Worm (Caenorhabditis elegans) whole organism, L4 larva: ENCODE results near the gene C28G1.2.

Experiments used
- F49E8.2 ChIP-seq: sonication (generic microtip); optimal IDR thresholded peaks from 2 replicates; lab custom pipeline; 2016; ENCODE audit warnings: missing compliant biosample characterization, mild to moderate bottlenecking, missing genetic modification characterization, borderline replicate concordance
- R02D3.7 ChIP-seq: fragments of 150-350 bp; sonication (generic microtip); optimal IDR thresholded peaks from 3 replicates; lab custom pipeline; 2014; ENCODE audit warnings: missing biosample characterization, missing genetic modification characterization
- ZK337.2 ChIP-seq: fragments of 200-800 bp; sonication (Bioruptor generic); IDR thresholded peaks from 2 replicates; pipeline ENCODE4 v1.3.6; 2022; ENCODE audit warnings: missing genetic modification reagents, missing genetic modification characterization, missing compliant biosample characterization
- aha-1 ChIP-seq: fragments of 150-350 bp; peaks from one replicate; lab custom pipeline; 2014; ENCODE audit warnings: missing biosample characterization, missing genetic modification characterization
- aly-2 ChIP-seq: sonication (generic microtip); optimal IDR thresholded peaks from 2 replicates; lab custom pipeline; 2018; ENCODE audit warnings: missing biosample characterization, missing genetic modification characterization
- arid-1 ChIP-seq: fragments of 200-800 bp; sonication (Bioruptor generic); conservative IDR thresholded peaks from 2 replicates; pipeline ENCODE4 v1.3.6; 2022; ENCODE audit warnings: missing genetic modification reagents, missing genetic modification characterization, missing compliant biosample characterization
- attf-4 ChIP-seq: sonication (generic microtip); optimal IDR thresholded peaks from 3 replicates; lab custom pipeline; 2017; ENCODE audit warnings: missing biosample characterization, missing genetic modification characterization
- ceh-20 ChIP-seq: fragments of 200-800 bp; sonication (Bioruptor generic); IDR thresholded peaks from 2 replicates; pipeline ENCODE4 v1.3.6; 2022; ENCODE audit warnings: missing genetic modification reagents, missing genetic modification characterization, missing compliant biosample characterization
- ceh-32 ChIP-seq: sonication (generic microtip); optimal IDR thresholded peaks from 2 replicates; lab custom pipeline; 2016; ENCODE audit warnings: mild to moderate bottlenecking, missing genetic modification characterization, missing compliant biosample characterization; ENCODE audit not compliant: poor library complexity
- ceh-44 ChIP-seq: fragments of 200-800 bp; sonication (Bioruptor generic); IDR thresholded peaks from 2 replicates; pipeline ENCODE4 v1.3.6; 2022; ENCODE audit warnings: missing genetic modification reagents, missing genetic modification characterization, missing compliant biosample characterization
- ceh-62 ChIP-seq: sonication (generic microtip); optimal IDR thresholded peaks from 2 replicates; lab custom pipeline; 2017; ENCODE audit warnings: missing biosample characterization, missing genetic modification characterization
- ctbp-1 ChIP-seq: fragments of 200-800 bp; sonication (Bioruptor generic); IDR thresholded peaks from 2 replicates; pipeline ENCODE4 v1.3.6; 2022; ENCODE audit warnings: missing genetic modification reagents, missing genetic modification characterization, missing compliant biosample characterization
- daf-16 ChIP-seq, 3 experiments: sonication (generic microtip); optimal IDR thresholded peaks; 2 replicates each; lab custom pipeline; 2016 to 2017; ENCODE audit warnings: missing genetic modification characterization in 3 of 3, missing genetic modification reagents in 3 of 3, mild to moderate bottlenecking in 2 of 3, missing compliant biosample characterization in 2 of 3, missing biosample characterization in 1 of 3, moderate library complexity in 1 of 3
- daf-8 ChIP-seq: fragments of 200-800 bp; sonication (Bioruptor generic); IDR thresholded peaks from 2 replicates; pipeline ENCODE4 v1.3.6; 2022; ENCODE audit warnings: missing genetic modification characterization, missing compliant biosample characterization
- dmd-6 ChIP-seq: fragments of 200-800 bp; sonication (Bioruptor generic); IDR thresholded peaks from 2 replicates; pipeline ENCODE4 v1.3.6; 2022; ENCODE audit warnings: missing genetic modification reagents, missing genetic modification characterization, missing compliant biosample characterization
- dve-1 ChIP-seq: sonication (generic microtip); optimal IDR thresholded peaks from 2 replicates; lab custom pipeline; 2017; ENCODE audit warnings: antibody characterized with exemption, mild to moderate bottlenecking, missing genetic modification characterization, missing compliant biosample characterization; ENCODE audit not compliant: insufficient read depth
- gei-8 ChIP-seq: fragments of 200-800 bp; sonication (Bioruptor generic); optimal IDR thresholded peaks from 2 replicates; lab custom pipeline; 2018; ENCODE audit warnings: mild to moderate bottlenecking, missing genetic modification characterization, missing compliant biosample characterization
- hlh-11 ChIP-seq: fragments of 200-800 bp; sonication (Bioruptor generic); optimal IDR thresholded peaks from 2 replicates; lab custom pipeline; 2018; ENCODE audit warnings: mild to moderate bottlenecking, missing genetic modification characterization, missing compliant biosample characterization
- hlh-30 ChIP-seq: sonication (generic microtip); optimal IDR thresholded peaks from 2 replicates; lab custom pipeline; 2017; ENCODE audit warnings: antibody characterized with exemption, mild to moderate bottlenecking, missing genetic modification characterization, missing compliant biosample characterization; ENCODE audit not compliant: insufficient read depth
- lin-15B ChIP-seq: fragments of 150-350 bp; sonication (generic microtip); optimal IDR thresholded peaks from 3 replicates; lab custom pipeline; 2014; ENCODE audit warnings: missing biosample characterization, missing genetic modification characterization
- mep-1 ChIP-seq: fragments of 150-350 bp; sonication (generic microtip); optimal IDR thresholded peaks from 3 replicates; lab custom pipeline; 2014; ENCODE audit warnings: missing biosample characterization, missing genetic modification characterization
- mes-2 ChIP-seq: sonication (generic microtip); optimal IDR thresholded peaks from 2 replicates; lab custom pipeline; 2016; ENCODE audit warnings: missing genotype, mild to moderate bottlenecking, missing genetic modification characterization, missing compliant biosample characterization; ENCODE audit not compliant: poor library complexity, severe bottlenecking
- mxl-2 ChIP-seq: fragments of 200-800 bp; sonication (Bioruptor generic); conservative IDR thresholded peaks from 2 replicates; pipeline ENCODE4 v1.3.6; 2022; ENCODE audit warnings: missing genetic modification reagents, missing genetic modification characterization, missing compliant biosample characterization
- mxl-3 ChIP-seq: fragments of 200-800 bp; sonication (Bioruptor generic); optimal IDR thresholded peaks from 2 replicates; lab custom pipeline; 2018; ENCODE audit warnings: mild to moderate bottlenecking, missing genetic modification characterization, missing compliant biosample characterization
- nhr-11 ChIP-seq: fragments of 150-350 bp; optimal IDR thresholded peaks from 2 replicates; lab custom pipeline; 2014; ENCODE audit warnings: missing biosample characterization, missing genetic modification characterization
- nhr-41 ChIP-seq: fragments of 200-800 bp; sonication (Bioruptor generic); IDR thresholded peaks from 2 replicates; pipeline ENCODE4 v1.3.6; 2022; ENCODE audit warnings: missing genetic modification reagents, missing genetic modification characterization, missing compliant biosample characterization
- nhr-77 ChIP-seq: fragments of 150-350 bp; optimal IDR thresholded peaks from 2 replicates; lab custom pipeline; 2014; ENCODE audit warnings: missing biosample characterization, missing genetic modification characterization
- rbr-2 ChIP-seq: sonication (generic microtip); optimal IDR thresholded peaks from 2 replicates; lab custom pipeline; 2016; ENCODE audit warnings: missing genotype, missing genetic modification characterization, missing compliant biosample characterization
- saeg-2 ChIP-seq: fragments of 200-800 bp; sonication (Bioruptor generic); IDR thresholded peaks from 2 replicates; pipeline ENCODE4 v1.3.6; 2022; ENCODE audit warnings: missing genetic modification reagents, missing genetic modification characterization, missing compliant biosample characterization
- set-16 ChIP-seq: fragments of 200-800 bp; sonication (Bioruptor generic); IDR thresholded peaks from 2 replicates; pipeline ENCODE4 v1.3.6; 2022; ENCODE audit warnings: missing genetic modification reagents, missing genetic modification characterization, missing compliant biosample characterization
- unc-62 ChIP-seq, 3 experiments: fragments of 150-350 bp in 1 of 3; sonication (generic microtip); optimal IDR thresholded peaks in 2 of 3; peaks in 1 of 3; 1 replicate in 1 of 3; 2 replicates in 2 of 3; lab custom pipeline; 2014 to 2017; ENCODE audit warnings: missing biosample characterization in 3 of 3, missing genetic modification characterization in 3 of 3, missing genetic modification reagents in 3 of 3, missing genotype in 1 of 3
- vab-7 ChIP-seq: fragments of 200-800 bp; sonication (Bioruptor generic); IDR thresholded peaks from 2 replicates; pipeline ENCODE4 v1.3.6; 2022; ENCODE audit warnings: missing genetic modification reagents, missing genetic modification characterization, missing compliant biosample characterization

Gene C28G1.2

DNA sequence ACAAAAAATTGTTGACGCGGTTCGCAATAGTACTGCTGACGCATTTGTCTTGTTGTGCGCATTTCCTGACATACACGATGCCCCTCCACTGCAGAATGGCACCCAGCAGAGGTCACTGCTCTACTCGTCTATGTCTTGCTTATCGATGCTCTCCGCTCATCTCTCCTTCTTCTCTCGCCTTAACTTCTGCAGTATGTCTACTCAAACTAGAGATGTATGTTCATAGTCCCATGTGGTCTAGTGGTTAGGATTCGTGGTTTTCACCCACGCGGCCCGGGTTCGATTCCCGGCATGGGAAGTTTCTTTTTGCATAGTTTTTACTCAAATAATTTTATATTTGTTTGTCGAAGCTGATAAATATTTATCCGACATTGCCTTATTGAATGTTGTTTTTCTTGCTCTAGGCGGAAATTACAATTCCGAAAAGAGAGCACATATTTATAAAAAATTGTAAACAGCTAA lies at the start of gene C28G1.2 (continued):
- peak; percentile 88 for TF ChIP-seq hlh-11 (tag; lab: Kevin White, UChicago)
- TF ChIP-seq mep-1 (tag; lab: Kevin White, UChicago): peak; percentile 97
- peak; percentile 87 for TF ChIP-seq nhr-77 (tag; lab: Kevin White, UChicago)
- no peak for TF ChIP-seq aly-2 (tag; lab: Kevin White, UChicago)

ce11 chrX:8786687-8787086 lies 49.1 kb upstream of the C28G1.2 start:
- TF ChIP-seq nhr-41 (GFP tag; lab: Robert Waterston, UW): no peak
- TF ChIP-seq ceh-20 (GFP tag; lab: Robert Waterston, UW): no peak
- peak in 1 of 2 experiments; percentile 44 for TF ChIP-seq daf-16 (GFP tag; optimal IDR thresholded peaks at IDR 0.05; lab: Kevin White, UChicago)
- TF ChIP-seq daf-16 (tag; optimal IDR thresholded peaks at IDR 0.05; lab: Kevin White, UChicago): no peak
- TF ChIP-seq aha-1 (tag; lab: Kevin White, UChicago): no peak
- TF ChIP-seq daf-8: no peak
- peak; percentile 36 for TF ChIP-seq nhr-11 (tag; lab: Kevin White, UChicago)
- TF ChIP-seq vab-7 (GFP tag; lab: Robert Waterston, UW): no peak
- no peak for TF ChIP-seq mep-1 (tag; lab: Kevin White, UChicago)
- TF ChIP-seq ceh-32 (tag; lab: Kevin White, UChicago): no peak
- TF ChIP-seq ceh-44 (GFP tag; lab: Robert Waterston, UW): no peak
- no peak for TF ChIP-seq mxl-2 (GFP tag; lab: Robert Waterston, UW)
- TF ChIP-seq ctbp-1 (GFP tag; lab: Robert Waterston, UW): no peak
- TF ChIP-seq aly-2 (tag; lab: Kevin White, UChicago): no peak
- TF ChIP-seq dmd-6: no peak
- TF ChIP-seq ZK337.2 (GFP tag; lab: Robert Waterston, UW): no peak
- TF ChIP-seq, all 104 proteins: peak for 2

ce11 chrX:8787689-8788222 lies 48.1 kb upstream of the C28G1.2 start:
- TF ChIP-seq hlh-11 (tag; lab: Kevin White, UChicago) (peak; percentile 50), F49E8.2 (no peak), rbr-2 (tag; lab: Kevin White, UChicago) (no peak), daf-16 (GFP tag; optimal IDR thresholded peaks at IDR 0.05; lab: Kevin White, UChicago) (peak in 1 of 2 experiments; percentile 92), daf-16 (tag; optimal IDR thresholded peaks at IDR 0.05; lab: Kevin White, UChicago) (peak; percentile 99), arid-1 (GFP tag; lab: Robert Waterston, UW) (no peak), gei-8 (GFP tag; lab: Kevin White, UChicago) (no peak), hlh-30 (tag; lab: Kevin White, UChicago) (peak; percentile 13), dve-1 (tag; lab: Kevin White, UChicago) (peak; percentile 11)
- TF ChIP-seq, all 104 proteins: peak for 4

- peak in 1 of 2 experiments; percentile 49 for TF ChIP-seq daf-16 (GFP tag; optimal IDR thresholded peaks at IDR 0.05; lab: Kevin White, UChicago)
- no peak for TF ChIP-seq daf-16 (tag; optimal IDR thresholded peaks at IDR 0.05; lab: Kevin White, UChicago)
- TF ChIP-seq attf-4 (tag; lab: Kevin White, UChicago): no peak
- TF ChIP-seq ceh-62: no peak
- TF ChIP-seq mxl-3 (GFP tag; lab: Kevin White, UChicago): peak; percentile 4
- no peak for TF ChIP-seq saeg-2
- TF ChIP-seq R02D3.7 (tag; lab: Kevin White, UChicago): no peak
- peak; percentile 39 for TF ChIP-seq hlh-11 (tag; lab: Kevin White, UChicago)
These were observed 46.8 kb upstream of the C28G1.2 start, which contains the start of gene unc-27 for ce11 chrX:8789014-8789506. Gene unc-27 (plus strand): TSS chrX:8789456.

DNA sequence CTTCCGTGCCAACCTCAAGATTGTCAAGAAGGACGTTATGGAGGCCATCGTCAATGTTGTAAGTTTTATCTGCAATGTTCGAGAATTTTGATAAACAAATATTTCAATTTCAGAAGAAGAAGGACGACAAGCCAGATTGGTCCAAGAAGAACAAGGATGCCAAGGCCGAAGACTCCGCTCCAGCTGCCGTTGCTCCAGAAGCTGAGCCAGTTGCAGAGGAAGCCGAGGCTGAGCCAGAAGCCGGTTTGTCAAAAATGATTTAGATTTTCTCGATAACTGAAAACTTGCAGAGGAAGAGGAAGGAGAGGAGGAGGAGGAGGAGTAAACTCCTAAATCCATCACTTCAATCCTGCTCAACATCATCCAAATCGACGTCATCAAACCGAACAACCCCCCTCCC lies 45.7 kb upstream of the C28G1.2 start:
- peak; percentile 52; the same call in 1 of the 2 replicates for TF ChIP-seq set-16
- TF ChIP-seq mes-2: no peak
- peak in 1 of 2 experiments; percentile 46 for TF ChIP-seq unc-62 (GFP tag; optimal IDR thresholded peaks at IDR 0.05 in 1 of 2; lab: Kevin White, UChicago)
- TF ChIP-seq unc-62 (tag; optimal IDR thresholded peaks at IDR 0.05; lab: Kevin White, UChicago): no peak
- peak; percentile 68 for TF ChIP-seq aha-1 (tag; lab: Kevin White, UChicago)
- TF ChIP-seq lin-15B (tag; lab: Kevin White, UChicago): no peak
